Worm (Caenorhabditis elegans) whole organism, late embryonic: ENCODE results near the gene spo-11.
A peak's percentile ranks its signal among the peaks of the same experiment; 100 is the strongest.

Experiments
- F13H6.1 ChIP-seq: sonication (generic microtip); optimal IDR thresholded peaks from 2 replicates; lab custom pipeline; 2016; ENCODE audit warnings: missing genetic modification characterization, missing compliant biosample characterization
- K02D7.2 ChIP-seq: sonication (generic microtip); optimal IDR thresholded peaks from 2 replicates; lab custom pipeline; 2017; ENCODE audit warnings: mild to moderate bottlenecking, missing genetic modification characterization, missing compliant biosample characterization
- T23F11.4 ChIP-seq: fragments of 200-800 bp; sonication (Bioruptor generic); optimal IDR thresholded peaks from 2 replicates; lab custom pipeline; 2018; ENCODE audit warnings: mild to moderate bottlenecking, missing genetic modification characterization, missing compliant biosample characterization
- Y22D7AL.16 ChIP-seq: sonication (generic microtip); optimal IDR thresholded peaks from 2 replicates; lab custom pipeline; 2016; ENCODE audit warnings: missing genetic modification characterization, missing compliant biosample characterization
- ama-1 ChIP-seq: fragments of 150-350 bp; optimal IDR thresholded peaks from 2 replicates; lab custom pipeline; 2014
- ceh-14 ChIP-seq: sonication (generic microtip); optimal IDR thresholded peaks from 2 replicates; lab custom pipeline; 2016; ENCODE audit warnings: missing genotype, missing genetic modification characterization, missing compliant biosample characterization
- ceh-18 ChIP-seq: sonication (generic microtip); optimal IDR thresholded peaks from 2 replicates; lab custom pipeline; 2016; ENCODE audit warnings: missing genetic modification characterization, missing compliant biosample characterization
- ceh-19 ChIP-seq: fragments of 200-800 bp; sonication (Bioruptor generic); optimal IDR thresholded peaks from 2 replicates; lab custom pipeline; 2018; ENCODE audit warnings: mild to moderate bottlenecking, missing genetic modification characterization, missing compliant biosample characterization
- ceh-2 ChIP-seq: sonication (generic microtip); optimal IDR thresholded peaks from 2 replicates; lab custom pipeline; 2016; ENCODE audit warnings: missing genotype, missing genetic modification characterization, missing compliant biosample characterization
- ceh-22 ChIP-seq: sonication (generic microtip); optimal IDR thresholded peaks from 2 replicates; lab custom pipeline; 2017; ENCODE audit warnings: missing biosample characterization, missing genetic modification characterization
- ceh-30 ChIP-seq: fragments of 150-350 bp; optimal IDR thresholded peaks from 2 replicates; lab custom pipeline; 2014; ENCODE audit warnings: missing biosample characterization, missing genetic modification characterization
- ceh-34 ChIP-seq: sonication (generic microtip); optimal IDR thresholded peaks from 2 replicates; lab custom pipeline; 2016; ENCODE audit warnings: mild to moderate bottlenecking, missing genetic modification characterization, missing compliant biosample characterization
- ceh-6 ChIP-seq: fragments of 200-800 bp; sonication (Bioruptor generic); optimal IDR thresholded peaks from 2 replicates; lab custom pipeline; 2018; ENCODE audit warnings: mild to moderate bottlenecking, missing genetic modification characterization, missing compliant biosample characterization
- dmd-4 ChIP-seq: sonication (generic microtip); optimal IDR thresholded peaks from 2 replicates; lab custom pipeline; 2016; ENCODE audit warnings: borderline replicate concordance, missing genetic modification characterization, missing compliant biosample characterization
- elt-2 ChIP-seq: sonication (generic microtip); optimal IDR thresholded peaks from 2 replicates; lab custom pipeline; 2016; ENCODE audit warnings: missing genetic modification reagents, missing genetic modification characterization, missing compliant biosample characterization
- elt-4 ChIP-seq: sonication (generic microtip); optimal IDR thresholded peaks from 2 replicates; lab custom pipeline; 2016; ENCODE audit warnings: missing genetic modification characterization, missing compliant biosample characterization
- eyg-1 ChIP-seq: sonication (generic microtip); optimal IDR thresholded peaks from 2 replicates; lab custom pipeline; 2016; ENCODE audit warnings: missing genotype, missing genetic modification characterization, missing compliant biosample characterization
- fax-1 ChIP-seq: sonication (generic microtip); optimal IDR thresholded peaks from 2 replicates; lab custom pipeline; 2016; ENCODE audit warnings: missing genotype, missing genetic modification characterization, missing compliant biosample characterization
- fkh-10 ChIP-seq: fragments of 150-350 bp; optimal IDR thresholded peaks from 2 replicates; lab custom pipeline; 2014; ENCODE audit warnings: missing biosample characterization, missing genetic modification reagents, missing genetic modification characterization
- gmeb-2 ChIP-seq: sonication (generic microtip); optimal IDR thresholded peaks from 2 replicates; lab custom pipeline; 2016; ENCODE audit warnings: missing genetic modification characterization, inconsistent platforms, missing compliant biosample characterization
- hlh-13 ChIP-seq: fragments of 200-800 bp; sonication (Bioruptor generic); optimal IDR thresholded peaks from 2 replicates; lab custom pipeline; 2018; ENCODE audit warnings: mild to moderate bottlenecking, missing genetic modification characterization, missing compliant biosample characterization
- hlh-15 ChIP-seq: sonication (generic microtip); optimal IDR thresholded peaks from 2 replicates; lab custom pipeline; 2016; ENCODE audit warnings: missing genetic modification characterization, missing compliant biosample characterization
- hlh-30 ChIP-seq: sonication (generic microtip); optimal IDR thresholded peaks from 2 replicates; lab custom pipeline; 2017; ENCODE audit warnings: antibody characterized with exemption, missing genetic modification characterization, missing compliant biosample characterization; ENCODE audit not compliant: insufficient read depth
- hlh-6 ChIP-seq: sonication (generic microtip); optimal IDR thresholded peaks from 2 replicates; lab custom pipeline; 2016; ENCODE audit warnings: missing genotype, missing genetic modification characterization, missing compliant biosample characterization
- hlh-8 ChIP-seq: sonication (generic microtip); optimal IDR thresholded peaks from 2 replicates; lab custom pipeline; 2016; ENCODE audit warnings: missing genotype, missing genetic modification characterization, missing compliant biosample characterization
- madf-2 ChIP-seq: sonication (generic microtip); optimal IDR thresholded peaks from 2 replicates; lab custom pipeline; 2017; ENCODE audit warnings: missing genetic modification characterization, missing compliant biosample characterization
- nhr-11 ChIP-seq: fragments of 150-350 bp; optimal IDR thresholded peaks from 2 replicates; lab custom pipeline; 2014; ENCODE audit warnings: missing biosample characterization, missing genetic modification characterization
- npax-4 ChIP-seq: sonication (generic microtip); optimal IDR thresholded peaks from 2 replicates; lab custom pipeline; 2016; ENCODE audit warnings: missing genetic modification characterization, missing compliant biosample characterization
- odd-2 ChIP-seq: sonication (generic microtip); optimal IDR thresholded peaks from 2 replicates; lab custom pipeline; 2017; ENCODE audit warnings: antibody characterized with exemption, mild to moderate bottlenecking, missing genetic modification characterization, missing compliant biosample characterization
- pag-3 ChIP-seq: sonication (generic microtip); optimal IDR thresholded peaks from 2 replicates; lab custom pipeline; 2016; ENCODE audit warnings: missing compliant biosample characterization, missing genetic modification characterization, borderline replicate concordance
- pat-9 ChIP-seq: fragments of 200-800 bp; sonication (Bioruptor generic); optimal IDR thresholded peaks from 2 replicates; lab custom pipeline; 2018; ENCODE audit warnings: mild to moderate bottlenecking, missing genetic modification characterization, moderate library complexity, missing compliant biosample characterization
- pax-1 ChIP-seq: fragments of 150-350 bp; optimal IDR thresholded peaks from 2 replicates; lab custom pipeline; 2014; ENCODE audit warnings: missing biosample characterization, missing genetic modification characterization
- pqm-1 ChIP-seq: sonication (generic microtip); optimal IDR thresholded peaks from 2 replicates; lab custom pipeline; 2016; ENCODE audit warnings: missing genetic modification characterization, missing compliant biosample characterization
- pros-1 ChIP-seq: fragments of 150-350 bp; optimal IDR thresholded peaks from 2 replicates; lab custom pipeline; 2014; ENCODE audit warnings: missing biosample characterization, missing genetic modification reagents, missing genetic modification characterization
- rnt-1 ChIP-seq: sonication (generic microtip); optimal IDR thresholded peaks from 2 replicates; lab custom pipeline; 2016; ENCODE audit warnings: missing genetic modification characterization, missing compliant biosample characterization
- sdc-2 ChIP-seq: sonication (generic microtip); optimal IDR thresholded peaks from 2 replicates; lab custom pipeline; 2016; ENCODE audit warnings: missing genotype, missing genetic modification characterization, missing compliant biosample characterization
- sox-4 ChIP-seq: sonication (generic microtip); optimal IDR thresholded peaks from 2 replicates; lab custom pipeline; 2017; ENCODE audit warnings: mild to moderate bottlenecking, missing genetic modification characterization, inconsistent platforms, missing compliant biosample characterization
- syd-9 ChIP-seq: sonication (generic microtip); optimal IDR thresholded peaks from 2 replicates; lab custom pipeline; 2016; ENCODE audit warnings: mild to moderate bottlenecking, missing genetic modification characterization, moderate library complexity, missing compliant biosample characterization
- tbx-2 ChIP-seq: sonication (generic microtip); optimal IDR thresholded peaks from 2 replicates; lab custom pipeline; 2016; ENCODE audit warnings: missing genetic modification characterization, missing compliant biosample characterization
- unc-3 ChIP-seq, 2 experiments: fragments of 200-800 bp in 1 of 2; sonication (Bioruptor generic) in 1 of 2; sonication (generic microtip) in 1 of 2; conservative IDR thresholded peaks in 1 of 2; optimal IDR thresholded peaks in 1 of 2; 2 replicates each; pipeline versions ENCODE4 v1.3.6 to Lab custom; 2016 to 2022; ENCODE audit warnings: missing compliant biosample characterization in 2 of 2, missing genetic modification characterization in 2 of 2, missing genetic modification reagents in 1 of 2
- unc-55 ChIP-seq: sonication (generic microtip); optimal IDR thresholded peaks from 2 replicates; lab custom pipeline; 2017; ENCODE audit warnings: missing biosample characterization, missing genetic modification reagents, missing genetic modification characterization
- unc-86 ChIP-seq: sonication (generic microtip); optimal IDR thresholded peaks from 2 replicates; lab custom pipeline; 2016; ENCODE audit warnings: missing genetic modification characterization, missing compliant biosample characterization

Gene spo-11

ce11 chrIV:11082789-11083235, 41.9 kb downstream of the spo-11 start (continued):
- TF ChIP-seq sox-4, result no peak
- TF ChIP-seq ceh-19 (GFP tag; lab: Kevin White, UChicago), result peak; percentile 64
- TF ChIP-seq F13H6.1 (tag; lab: Kevin White, UChicago), result peak; percentile 42
- peak; percentile 81 for TF ChIP-seq ceh-2
- TF ChIP-seq ama-1 (lab: Kevin White, UChicago), result no peak
- peak; percentile 45 for TF ChIP-seq fax-1 (tag; lab: Kevin White, UChicago)
- peak; percentile 82 for TF ChIP-seq ceh-14
- peak; percentile 94 for TF ChIP-seq ceh-18 (tag; lab: Kevin White, UChicago)
- TF ChIP-seq hlh-15 (tag; lab: Kevin White, UChicago), result no peak
- TF ChIP-seq pag-3 (tag; lab: Kevin White, UChicago), result no peak
- TF ChIP-seq elt-4 (tag; lab: Kevin White, UChicago), result no peak
- peak; percentile 84 for TF ChIP-seq rnt-1 (tag; lab: Kevin White, UChicago)
- no peak for TF ChIP-seq pax-1 (tag; lab: Kevin White, UChicago)
- TF ChIP-seq hlh-6, result peak; percentile 27
- TF ChIP-seq ceh-22, result peak; percentile 48
- peak; percentile 97 for TF ChIP-seq hlh-30
- TF ChIP-seq pros-1 (tag; lab: Kevin White, UChicago), result peak; percentile 93
- peak; percentile 94 for TF ChIP-seq tbx-2 (tag; lab: Kevin White, UChicago)
- no peak for TF ChIP-seq gmeb-2 (tag; lab: Kevin White, UChicago)
- no peak for TF ChIP-seq npax-4 (tag; lab: Kevin White, UChicago)
- no peak for TF ChIP-seq Y22D7AL.16
- TF ChIP-seq sdc-2 (tag; lab: Kevin White, UChicago), result peak; percentile 43

ce11 chrIV:11082153-11082552, 42.5 kb downstream of the spo-11 start, which contains the start of gene let-70:
Gene let-70 (minus strand): TSS chrIV:11082253.
- no peak for TF ChIP-seq sdc-2 (tag; lab: Kevin White, UChicago)
- TF ChIP-seq ceh-6 (GFP tag; lab: Kevin White, UChicago), result no peak
- TF ChIP-seq odd-2, result no peak
- no peak for TF ChIP-seq elt-2 (tag; lab: Kevin White, UChicago)
- TF ChIP-seq nhr-11 (tag; lab: Kevin White, UChicago), result no peak
- no peak for TF ChIP-seq pqm-1 (tag; lab: Kevin White, UChicago)
- TF ChIP-seq hlh-8 (tag; lab: Kevin White, UChicago), result no peak
- no peak for TF ChIP-seq hlh-15 (tag; lab: Kevin White, UChicago)
- no peak for TF ChIP-seq pat-9 (tag; lab: Kevin White, UChicago)
- no peak for TF ChIP-seq ceh-14
- TF ChIP-seq unc-3 (GFP tag; conservative IDR thresholded peaks at IDR 0.05; lab: Robert Waterston, UW), result no peak
- no peak for TF ChIP-seq unc-3 (tag; optimal IDR thresholded peaks at IDR 0.05; lab: Kevin White, UChicago)
- no peak for TF ChIP-seq ceh-34 (tag; lab: Kevin White, UChicago)
- TF ChIP-seq hlh-13, result no peak
- TF ChIP-seq unc-86 (tag; lab: Kevin White, UChicago), result no peak
- no peak for TF ChIP-seq pax-1 (tag; lab: Kevin White, UChicago)
- no peak for TF ChIP-seq pros-1 (tag; lab: Kevin White, UChicago)

- TF ChIP-seq ama-1 (lab: Kevin White, UChicago) (peak; percentile 26), T23F11.4 (GFP tag; lab: Kevin White, UChicago) (no peak)
Measured at ce11 chrIV:11080823-11081285, 43.8 kb downstream of the spo-11 start, which contains the start of gene atg-7. Gene atg-7 (minus strand): TSS chrIV:11081055.

DNA sequence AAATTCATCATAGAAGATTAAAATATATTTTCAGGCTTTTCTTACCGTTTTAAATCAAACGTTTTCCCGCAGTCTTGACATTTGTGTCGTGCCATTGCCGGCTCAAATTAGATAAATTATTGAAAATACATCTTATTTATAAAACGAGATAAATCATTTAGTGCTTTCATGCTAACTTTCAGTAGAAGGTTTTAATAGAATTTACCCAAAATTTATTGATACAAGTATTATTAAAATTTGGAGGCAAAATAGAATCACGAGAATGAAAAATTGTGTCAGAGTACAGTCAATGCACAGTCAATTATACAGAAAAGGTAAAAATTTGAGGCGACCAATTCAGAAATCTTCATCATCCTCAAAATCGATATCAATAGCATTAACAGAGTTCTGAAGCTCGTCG, 46.2 kb downstream of the spo-11 start, which contains the start of gene Y5F2A.4:
Gene Y5F2A.4 (minus strand): TSS at position 101 of the 400 bp plus-strand sequence.
- no peak for TF ChIP-seq K02D7.2
- TF ChIP-seq syd-9, result no peak
- TF ChIP-seq unc-55, result no peak
- TF ChIP-seq sdc-2 (tag; lab: Kevin White, UChicago), result no peak
- no peak for TF ChIP-seq dmd-4 (tag; lab: Kevin White, UChicago)
- TF ChIP-seq fkh-10 (GFP tag; lab: Kevin White, UChicago), result no peak
- no peak for TF ChIP-seq ceh-30 (tag; lab: Kevin White, UChicago)
- no peak for TF ChIP-seq eyg-1 (tag; lab: Kevin White, UChicago)
- TF ChIP-seq madf-2 (tag; lab: Kevin White, UChicago), result no peak
